Fruit fly (Drosophila melanogaster) whole organism, embryonic: ENCODE results near the gene Est-6.

ENCODE experiments used
- BtbVII ChIP-seq: fragments of 200-800 bp; sonication (Bioruptor generic); optimal IDR thresholded peaks from 3 replicates; lab custom pipeline; 2017; ENCODE audit warnings: missing biosample characterization, mild to moderate bottlenecking, missing genetic modification characterization
- CG10366 ChIP-seq: fragments of 200-800 bp; sonication (Bioruptor generic); IDR thresholded peaks from 2 replicates; pipeline ENCODE4 v1.3.6; 2022; ENCODE audit warnings: missing biosample characterization, missing genetic modification characterization
- CG10543 ChIP-seq: fragments of 200-800 bp; sonication (Bioruptor generic); optimal IDR thresholded peaks from 3 replicates; lab custom pipeline; 2017; ENCODE audit warnings: missing biosample characterization, mild to moderate bottlenecking, missing genetic modification characterization, moderate library complexity
- CG12219 ChIP-seq: fragments of 200-800 bp; sonication (Bioruptor generic); optimal IDR thresholded peaks from 3 replicates; lab custom pipeline; 2018; ENCODE audit warnings: missing biosample characterization, mild to moderate bottlenecking, missing genetic modification characterization
- CG1233 ChIP-seq: fragments of 200-800 bp; sonication (Bioruptor generic); optimal IDR thresholded peaks from 4 replicates; lab custom pipeline; 2018; ENCODE audit warnings: missing biosample characterization, mild to moderate bottlenecking, missing genetic modification characterization
- CG12744 ChIP-seq: fragments of 200-800 bp; sonication (Bioruptor generic); optimal IDR thresholded peaks from 2 replicates; lab custom pipeline; 2016; ENCODE audit warnings: missing biosample characterization, missing genetic modification characterization
- CG12942 ChIP-seq: fragments of 200-800 bp; sonication (Bioruptor generic); optimal IDR thresholded peaks from 3 replicates; lab custom pipeline; 2016; ENCODE audit warnings: missing biosample characterization, missing genetic modification characterization
- CG13296 ChIP-seq: fragments of 200-800 bp; sonication (Bioruptor generic); optimal IDR thresholded peaks from 3 replicates; lab custom pipeline; 2018; ENCODE audit warnings: missing biosample characterization, mild to moderate bottlenecking, missing genetic modification characterization
- CG16779 ChIP-seq: fragments of 200-800 bp; sonication (Bioruptor generic); IDR thresholded peaks from 2 replicates; pipeline ENCODE4 v1.3.6; 2022; ENCODE audit warnings: missing biosample characterization, missing genetic modification characterization
- CG17359 ChIP-seq: fragments of 200-800 bp; sonication (Bioruptor generic); optimal IDR thresholded peaks from 3 replicates; lab custom pipeline; 2018; ENCODE audit warnings: missing biosample characterization, mild to moderate bottlenecking, missing genetic modification characterization, moderate library complexity
- CG17361 ChIP-seq: fragments of 200-800 bp; sonication (Bioruptor generic); IDR thresholded peaks from 3 replicates; pipeline ENCODE4 v1.3.6; 2022; ENCODE audit warnings: missing biosample characterization, missing genetic modification characterization
- CG2202 ChIP-seq: fragments of 200-800 bp; sonication (Bioruptor generic); optimal IDR thresholded peaks from 2 replicates; lab custom pipeline; 2018; ENCODE audit warnings: missing biosample characterization, mild to moderate bottlenecking, missing genetic modification characterization
- CG2712 ChIP-seq: fragments of 200-800 bp; optimal IDR thresholded peaks from 3 replicates; lab custom pipeline; 2019; ENCODE audit warnings: missing biosample characterization, mild to moderate bottlenecking, missing genetic modification characterization, moderate library complexity
- CG3726 ChIP-seq: fragments of 200-800 bp; sonication (Bioruptor generic); IDR thresholded peaks from 3 replicates; pipeline ENCODE4, ENCODE4 v1.3.6; 2022; ENCODE audit warnings: missing biosample characterization, missing genetic modification characterization
- CG4328 ChIP-seq: fragments of 200-800 bp; sonication (Bioruptor generic); optimal IDR thresholded peaks from 3 replicates; lab custom pipeline; 2017; ENCODE audit warnings: missing biosample characterization, missing genetic modification reagents, missing genetic modification characterization
- CG4854 ChIP-seq: fragments of 200-800 bp; sonication (Bioruptor generic); optimal IDR thresholded peaks from 2 replicates; lab custom pipeline; 2016; ENCODE audit warnings: missing biosample characterization, missing genetic modification characterization, inconsistent platforms
- CG7372 ChIP-seq: fragments of 200-800 bp; sonication (Bioruptor generic); IDR thresholded peaks from 2 replicates; pipeline ENCODE4 v1.3.6; 2022; ENCODE audit warnings: missing biosample characterization, missing genetic modification characterization
- CG7987 ChIP-seq: fragments of 200-800 bp; sonication (Bioruptor generic); optimal IDR thresholded peaks from 2 replicates; lab custom pipeline; 2018; ENCODE audit warnings: missing biosample characterization, mild to moderate bottlenecking, missing genetic modification characterization, moderate library complexity
- Elba2 ChIP-seq: fragments of 200-800 bp; sonication (Bioruptor generic); optimal IDR thresholded peaks from 3 replicates; lab custom pipeline; 2016; ENCODE audit warnings: missing biosample characterization, missing genetic modification characterization
- Nf-YC ChIP-seq: fragments of 200-800 bp; optimal IDR thresholded peaks from 3 replicates; lab custom pipeline; 2019; ENCODE audit warnings: missing biosample characterization, mild to moderate bottlenecking, missing genetic modification characterization, moderate library complexity
- PHDP ChIP-seq: fragments of 200-800 bp; sonication (Bioruptor generic); optimal IDR thresholded peaks from 3 replicates; lab custom pipeline; 2018; ENCODE audit warnings: missing biosample characterization, mild to moderate bottlenecking, missing genetic modification characterization, moderate library complexity
- chn ChIP-seq: fragments of 200-800 bp; sonication (Bioruptor generic); optimal IDR thresholded peaks from 2 replicates; lab custom pipeline; 2016; ENCODE audit warnings: missing biosample characterization, missing genetic modification characterization
- crp ChIP-seq, 2 experiments: fragments of 200-800 bp; sonication (Bioruptor generic); optimal IDR thresholded peaks; 2 replicates in 1 of 2; 3 replicates in 1 of 2; lab custom pipeline; 2017; ENCODE audit warnings: missing biosample characterization in 2 of 2, missing genetic modification characterization in 2 of 2, mild to moderate bottlenecking in 1 of 2, moderate library complexity in 1 of 2
- ems ChIP-seq: fragments of 200-800 bp; sonication (Bioruptor generic); optimal IDR thresholded peaks from 3 replicates; lab custom pipeline; 2016; ENCODE audit warnings: missing biosample characterization, missing genetic modification characterization
- esg ChIP-seq: fragments of 200-800 bp; sonication (Bioruptor generic); conservative IDR thresholded peaks from 2 replicates; pipeline ENCODE4 v1.3.6; 2022; ENCODE audit warnings: missing biosample characterization, missing genetic modification characterization
- gro ChIP-seq: fragments of 200-800 bp; sonication (Bioruptor generic); optimal IDR thresholded peaks from 2 replicates; lab custom pipeline; 2016; ENCODE audit warnings: missing biosample characterization, missing genetic modification characterization
- gsb-n ChIP-seq: fragments of 200-800 bp; sonication (Bioruptor generic); optimal IDR thresholded peaks from 3 replicates; lab custom pipeline; 2018; ENCODE audit warnings: missing biosample characterization, mild to moderate bottlenecking, missing genetic modification characterization
- gt ChIP-seq: fragments of 200-800 bp; sonication (Bioruptor generic); IDR thresholded peaks from 2 replicates; pipeline ENCODE4 v1.3.6; 2022; ENCODE audit warnings: missing biosample characterization, missing genetic modification characterization
- lilli ChIP-seq: fragments of 200-800 bp; sonication (Bioruptor generic); optimal IDR thresholded peaks from 3 replicates; lab custom pipeline; 2016; ENCODE audit warnings: missing biosample characterization, missing genetic modification characterization
- nerfin-1 ChIP-seq: fragments of 200-800 bp; sonication (Bioruptor generic); optimal IDR thresholded peaks from 3 replicates; lab custom pipeline; 2019; ENCODE audit warnings: missing biosample characterization, mild to moderate bottlenecking, missing genetic modification characterization, moderate library complexity
- nmo ChIP-seq: fragments of 200-800 bp; sonication (Bioruptor generic); optimal IDR thresholded peaks from 2 replicates; lab custom pipeline; 2018; ENCODE audit warnings: missing biosample characterization, mild to moderate bottlenecking, missing genetic modification characterization, moderate library complexity
- peb ChIP-seq: fragments of 200-800 bp; sonication (Bioruptor generic); IDR thresholded peaks from 2 replicates; pipeline ENCODE4 v1.3.6; 2022; ENCODE audit warnings: missing biosample characterization, missing genetic modification characterization
- prd ChIP-seq, 3 experiments: fragments of >200 bp in 2 of 3; fragments of 200-800 bp in 1 of 3; sonication (Bioruptor generic) in 1 of 3; optimal IDR thresholded peaks in 2 of 3; IDR thresholded peaks in 1 of 3; 2 replicates in 2 of 3; 3 replicates in 1 of 3; pipeline versions ENCODE4 v1.3.6 to Lab custom; 2017 to 2022; ENCODE audit warnings: missing biosample characterization in 1 of 3, missing genetic modification characterization in 1 of 3
- rib ChIP-seq: fragments of 200-800 bp; sonication (Bioruptor generic); IDR thresholded peaks from 2 replicates; pipeline ENCODE4 v1.3.6; 2022; ENCODE audit warnings: missing biosample characterization, missing genetic modification characterization
- tio ChIP-seq: fragments of 200-800 bp; sonication (Bioruptor generic); optimal IDR thresholded peaks from 2 replicates; lab custom pipeline; 2017; ENCODE audit warnings: missing biosample characterization, missing genetic modification characterization, inconsistent platforms
- tx ChIP-seq: fragments of 200-800 bp; sonication (Bioruptor generic); optimal IDR thresholded peaks from 2 replicates; lab custom pipeline; 2016; ENCODE audit warnings: missing biosample characterization, missing genetic modification characterization
- usp ChIP-seq: fragments of >200 bp; optimal IDR thresholded peaks from 2 replicates; lab custom pipeline; 2017; ENCODE audit warnings: missing biosample characterization, missing genetic modification characterization

The Est-6 gene

DNA sequence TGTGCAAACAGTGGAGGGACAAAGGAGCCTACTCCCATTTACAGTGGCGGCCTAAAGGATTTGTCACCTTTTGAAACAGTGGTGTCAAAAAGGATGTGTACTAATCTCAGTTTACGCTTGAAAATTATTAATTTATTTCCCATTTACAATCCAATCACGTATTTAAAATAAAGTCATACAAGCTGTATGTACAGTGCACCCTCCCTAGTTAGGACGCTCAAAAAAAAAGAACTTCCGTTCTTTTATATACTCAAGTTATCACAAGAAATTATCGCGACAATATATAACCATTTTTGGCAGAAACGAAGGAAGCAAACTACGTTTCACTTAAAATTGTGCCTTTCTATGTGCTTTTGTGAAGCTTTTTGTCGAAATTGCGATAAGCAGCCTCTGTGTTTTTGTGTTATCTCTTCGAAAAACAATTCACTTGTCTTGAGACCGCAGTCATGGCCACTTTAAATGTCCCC lies 49.4 kb upstream of the Est-6 start (continued):
- no peak for TF ChIP-seq BtbVII (GFP tag; lab: Kevin White, UChicago)
- TF ChIP-seq chn (GFP tag; lab: Kevin White, UChicago): peak; percentile 46
- no peak for TF ChIP-seq CG16779 (GFP tag; lab: Robert Waterston, UW)
- TF ChIP-seq CG3726 (GFP tag; lab: Robert Waterston, UW): no peak
- TF ChIP-seq peb (GFP tag; lab: Robert Waterston, UW): 0 out of 2 replicates have a peak, but pooled peaks have one; percentile 14
- no peak for TF ChIP-seq CG4854 (GFP tag; lab: Kevin White, UChicago)
- peak; percentile 56 for TF ChIP-seq gro
- TF ChIP-seq CG7987 (GFP tag; lab: Kevin White, UChicago): no peak
- TF ChIP-seq esg (GFP tag; lab: Robert Waterston, UW): peak; percentile 27; the same call in 1 of the 2 replicates
- TF ChIP-seq CG12219 (GFP tag; lab: Kevin White, UChicago): peak; percentile 32
- no peak for TF ChIP-seq usp
- peak; percentile 45 for TF ChIP-seq CG17359 (tag; lab: Kevin White, UChicago)
- TF ChIP-seq gsb-n (tag; lab: Kevin White, UChicago): no peak
- TF ChIP-seq CG12942 (GFP tag; lab: Kevin White, UChicago): peak; percentile 8
- TF ChIP-seq PHDP: peak; percentile 55
- TF ChIP-seq CG10543 (GFP tag; lab: Kevin White, UChicago): peak; percentile 49
- TF ChIP-seq nmo (GFP tag; lab: Kevin White, UChicago): peak; percentile 31
- peak; percentile 53 for TF ChIP-seq ems (GFP tag; lab: Kevin White, UChicago)
- peak; percentile 15 for TF ChIP-seq CG4328
- TF ChIP-seq crp (GFP tag; optimal IDR thresholded peaks at IDR 0.05; lab: Kevin White, UChicago): no peak
- peak; percentile 9 for TF ChIP-seq CG1233 (GFP tag; lab: Kevin White, UChicago)
- no peak for TF ChIP-seq rib (GFP tag; lab: Robert Waterston, UW)
- peak; percentile 57 for TF ChIP-seq tio (GFP tag; lab: Kevin White, UChicago)
- peak; percentile 3 for TF ChIP-seq CG2202
- no peak for TF ChIP-seq prd (optimal IDR thresholded peaks at IDR 0.05; lab: Kevin White, UChicago)
- TF ChIP-seq prd (GFP tag; IDR thresholded peaks at IDR 0.05; lab: Robert Waterston, UW): peak; percentile 56
- TF ChIP-seq CG2712 (tag; lab: Kevin White, UChicago): peak; percentile 55
- TF ChIP-seq tx (GFP tag; lab: Kevin White, UChicago): peak; percentile 28
- no peak for TF ChIP-seq Elba2 (GFP tag; lab: Kevin White, UChicago)
- peak; percentile 31 for TF ChIP-seq Nf-YC (tag; lab: Kevin White, UChicago)
- TF ChIP-seq CG17361 (GFP tag; lab: Robert Waterston, UW): peak; percentile 55; the same call in 2 of the 3 replicates
- TF ChIP-seq CG13296 (GFP tag; lab: Kevin White, UChicago): peak; percentile 67
- no peak for TF ChIP-seq CG7372 (GFP tag; lab: Robert Waterston, UW)
- peak; percentile 38 for TF ChIP-seq nerfin-1 (tag; lab: Kevin White, UChicago)
- TF ChIP-seq CG10366 (GFP tag; lab: Robert Waterston, UW): 0 out of 2 replicates have a peak, but pooled peaks have one; percentile 28
- no peak for TF ChIP-seq CG12744 (GFP tag; lab: Kevin White, UChicago)
- no peak for TF ChIP-seq gt (GFP tag; lab: Robert Waterston, UW)
- TF ChIP-seq lilli (GFP tag; lab: Kevin White, UChicago): peak; percentile 62
